Worm (Caenorhabditis elegans): Measurements from ENCODE around the gene math-31.

DNA sequence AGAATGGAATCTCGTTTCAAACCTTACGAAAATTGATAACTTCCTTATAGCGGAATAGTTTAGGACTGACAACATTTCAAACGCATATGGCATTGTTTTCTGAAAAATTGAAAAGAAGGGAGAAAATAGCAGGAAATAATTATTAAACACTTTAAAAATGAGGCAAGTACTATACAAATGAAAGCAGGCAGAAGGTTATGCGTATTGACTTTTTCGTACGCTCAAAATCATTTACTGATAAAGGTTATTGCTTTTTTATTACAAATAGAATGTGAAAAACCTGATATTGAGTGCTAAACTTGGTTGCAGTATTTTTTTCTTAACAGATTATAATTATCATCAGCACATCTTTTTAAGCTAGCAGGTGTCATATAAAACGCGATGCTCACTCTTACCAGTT is 27.0 kb upstream of the math-31 start, which contains the start of gene ZK250.13:
- TF ChIP-seq dao-5 (tag; optimal IDR thresholded peaks at IDR 0.05) (no peak), W03F9.2 (tag; optimal IDR thresholded peaks at IDR 0.05) (no peak), him-1 (tag; optimal IDR thresholded peaks at IDR 0.05) (no peak)
